Worm (Caenorhabditis elegans) whole organism, L4 larva: Measurements from ENCODE around the gene F13D12.5.

ENCODE experiments used
- F26F4.8 ChIP-seq: fragments of 200-800 bp; sonication (Bioruptor generic); conservative IDR thresholded peaks from 2 replicates; pipeline ENCODE4 v1.3.6; 2022; ENCODE audit warnings: missing genetic modification characterization, missing compliant biosample characterization
- R02D3.7 ChIP-seq: fragments of 150-350 bp; sonication (generic microtip); optimal IDR thresholded peaks from 3 replicates; lab custom pipeline; 2014; ENCODE audit warnings: missing biosample characterization, missing genetic modification characterization
- Y105C5A.15 ChIP-seq: fragments of 200-800 bp; sonication (Bioruptor generic); IDR thresholded peaks from 2 replicates; pipeline ENCODE4 v1.3.6; 2022; ENCODE audit warnings: missing genetic modification characterization, missing compliant biosample characterization
- Y48G9A.11 ChIP-seq: fragments of 200-800 bp; sonication (Bioruptor generic); IDR thresholded peaks from 2 replicates; pipeline ENCODE4 v1.3.6; 2022; ENCODE audit warnings: missing genetic modification reagents, missing genetic modification characterization, missing compliant biosample characterization
- Y75B8A.6 ChIP-seq: fragments of 200-800 bp; sonication (Bioruptor generic); IDR thresholded peaks from 2 replicates; pipeline ENCODE4 v1.3.6; 2022; ENCODE audit warnings: missing genetic modification reagents, missing genetic modification characterization, missing compliant biosample characterization
- aha-1 ChIP-seq: fragments of 150-350 bp; peaks from one replicate; lab custom pipeline; 2014; ENCODE audit warnings: missing biosample characterization, missing genetic modification characterization
- ama-1 ChIP-seq: fragments of 150-350 bp; optimal IDR thresholded peaks from 2 replicates; lab custom pipeline; 2014; ENCODE audit warnings: inconsistent platforms, mixed read lengths
- arid-1 ChIP-seq: fragments of 200-800 bp; sonication (Bioruptor generic); conservative IDR thresholded peaks from 2 replicates; pipeline ENCODE4 v1.3.6; 2022; ENCODE audit warnings: missing genetic modification reagents, missing genetic modification characterization, missing compliant biosample characterization
- attf-4 ChIP-seq: sonication (generic microtip); optimal IDR thresholded peaks from 3 replicates; lab custom pipeline; 2017; ENCODE audit warnings: missing biosample characterization, missing genetic modification characterization
- ceh-28 ChIP-seq: fragments of 150-350 bp; optimal IDR thresholded peaks from 2 replicates; lab custom pipeline; 2014; ENCODE audit warnings: missing biosample characterization, missing genetic modification reagents, missing genetic modification characterization
- ceh-62 ChIP-seq: sonication (generic microtip); optimal IDR thresholded peaks from 2 replicates; lab custom pipeline; 2017; ENCODE audit warnings: missing biosample characterization, missing genetic modification characterization
- ces-1 ChIP-seq: fragments of 150-350 bp; sonication (generic microtip); optimal IDR thresholded peaks from 4 replicates; lab custom pipeline; 2014; ENCODE audit warnings: missing biosample characterization, missing genetic modification reagents, missing genetic modification characterization
- ctbp-1 ChIP-seq: fragments of 200-800 bp; sonication (Bioruptor generic); IDR thresholded peaks from 2 replicates; pipeline ENCODE4 v1.3.6; 2022; ENCODE audit warnings: missing genetic modification reagents, missing genetic modification characterization, missing compliant biosample characterization
- daf-16 ChIP-seq, 3 experiments: sonication (generic microtip); optimal IDR thresholded peaks; 2 replicates each; lab custom pipeline; 2016 to 2017; ENCODE audit warnings: missing genetic modification characterization in 3 of 3, missing genetic modification reagents in 3 of 3, mild to moderate bottlenecking in 2 of 3, missing compliant biosample characterization in 2 of 3, missing biosample characterization in 1 of 3, moderate library complexity in 1 of 3
- dmd-6 ChIP-seq: fragments of 200-800 bp; sonication (Bioruptor generic); IDR thresholded peaks from 2 replicates; pipeline ENCODE4 v1.3.6; 2022; ENCODE audit warnings: missing genetic modification reagents, missing genetic modification characterization, missing compliant biosample characterization
- dve-1 ChIP-seq: sonication (generic microtip); optimal IDR thresholded peaks from 2 replicates; lab custom pipeline; 2017; ENCODE audit warnings: antibody characterized with exemption, mild to moderate bottlenecking, missing genetic modification characterization, missing compliant biosample characterization; ENCODE audit not compliant: insufficient read depth
- hlh-11 ChIP-seq: fragments of 200-800 bp; sonication (Bioruptor generic); optimal IDR thresholded peaks from 2 replicates; lab custom pipeline; 2018; ENCODE audit warnings: mild to moderate bottlenecking, missing genetic modification characterization, missing compliant biosample characterization
- hlh-30 ChIP-seq: sonication (generic microtip); optimal IDR thresholded peaks from 2 replicates; lab custom pipeline; 2017; ENCODE audit warnings: antibody characterized with exemption, mild to moderate bottlenecking, missing genetic modification characterization, missing compliant biosample characterization; ENCODE audit not compliant: insufficient read depth
- hmg-1.1 ChIP-seq: fragments of 200-800 bp; sonication (Bioruptor generic); IDR thresholded peaks from 2 replicates; pipeline ENCODE4 v1.3.6; 2022; ENCODE audit warnings: missing genetic modification reagents, missing genetic modification characterization, missing compliant biosample characterization
- jun-1 ChIP-seq: fragments of 150-350 bp; optimal IDR thresholded peaks from 2 replicates; lab custom pipeline; 2014; ENCODE audit warnings: missing biosample characterization, missing genetic modification reagents, missing genetic modification characterization
- lin-1 ChIP-seq: fragments of 200-800 bp; sonication (Bioruptor generic); IDR thresholded peaks from 2 replicates; pipeline ENCODE4 v1.3.6; 2022; ENCODE audit warnings: missing genetic modification reagents, missing genetic modification characterization, missing compliant biosample characterization
- lin-15B ChIP-seq: fragments of 150-350 bp; sonication (generic microtip); optimal IDR thresholded peaks from 3 replicates; lab custom pipeline; 2014; ENCODE audit warnings: missing biosample characterization, missing genetic modification characterization
- lsy-2 ChIP-seq, 2 experiments: fragments of 150-350 bp in 1 of 2; sonication (generic microtip) in 1 of 2; optimal IDR thresholded peaks; 2 replicates each; lab custom pipeline; 2014 to 2017; ENCODE audit warnings: missing biosample characterization in 2 of 2, missing genetic modification characterization in 2 of 2
- madf-9 ChIP-seq: fragments of 200-800 bp; sonication (Bioruptor generic); conservative IDR thresholded peaks from 2 replicates; pipeline ENCODE4 v1.3.6; 2022; ENCODE audit warnings: missing genetic modification reagents, missing genetic modification characterization, missing compliant biosample characterization
- mdl-1 ChIP-seq, 2 experiments: fragments of 150-350 bp in 1 of 2; sonication (generic microtip) in 1 of 2; optimal IDR thresholded peaks; 2 replicates each; lab custom pipeline; 2014 to 2017; ENCODE audit warnings: missing biosample characterization in 2 of 2, missing genetic modification characterization in 2 of 2
- mep-1 ChIP-seq: fragments of 150-350 bp; sonication (generic microtip); optimal IDR thresholded peaks from 3 replicates; lab custom pipeline; 2014; ENCODE audit warnings: missing biosample characterization, missing genetic modification characterization
- mes-2 ChIP-seq: sonication (generic microtip); optimal IDR thresholded peaks from 2 replicates; lab custom pipeline; 2016; ENCODE audit warnings: missing genotype, mild to moderate bottlenecking, missing genetic modification characterization, missing compliant biosample characterization; ENCODE audit not compliant: poor library complexity, severe bottlenecking
- mxl-3 ChIP-seq: fragments of 200-800 bp; sonication (Bioruptor generic); optimal IDR thresholded peaks from 2 replicates; lab custom pipeline; 2018; ENCODE audit warnings: mild to moderate bottlenecking, missing genetic modification characterization, missing compliant biosample characterization
- nhr-237 ChIP-seq: sonication (generic microtip); optimal IDR thresholded peaks from 2 replicates; lab custom pipeline; 2017; ENCODE audit warnings: missing biosample characterization, missing genetic modification characterization
- nhr-28 ChIP-seq: fragments of 150-350 bp; optimal IDR thresholded peaks from 2 replicates; lab custom pipeline; 2014; ENCODE audit warnings: missing biosample characterization, missing genetic modification characterization
- nhr-48 ChIP-seq: sonication (generic microtip); optimal IDR thresholded peaks from 2 replicates; lab custom pipeline; 2016; ENCODE audit warnings: mild to moderate bottlenecking, missing genetic modification characterization, missing compliant biosample characterization
- php-3 ChIP-seq: fragments of 200-800 bp; sonication (Bioruptor generic); IDR thresholded peaks from 2 replicates; pipeline ENCODE4 v1.3.6; 2022; ENCODE audit warnings: missing genetic modification reagents, missing genetic modification characterization, missing compliant biosample characterization
- pqm-1 ChIP-seq: sonication (generic microtip); optimal IDR thresholded peaks from 2 replicates; lab custom pipeline; 2017; ENCODE audit warnings: missing biosample characterization, missing genetic modification characterization
- rbr-2 ChIP-seq: sonication (generic microtip); optimal IDR thresholded peaks from 2 replicates; lab custom pipeline; 2016; ENCODE audit warnings: missing genotype, missing genetic modification characterization, missing compliant biosample characterization
- set-16 ChIP-seq: fragments of 200-800 bp; sonication (Bioruptor generic); IDR thresholded peaks from 2 replicates; pipeline ENCODE4 v1.3.6; 2022; ENCODE audit warnings: missing genetic modification reagents, missing genetic modification characterization, missing compliant biosample characterization
- snpc-1.2 ChIP-seq: fragments of 200-800 bp; sonication (Bioruptor generic); IDR thresholded peaks from 2 replicates; pipeline ENCODE4 v1.3.6; 2022; ENCODE audit warnings: missing genetic modification reagents, missing genetic modification characterization, missing compliant biosample characterization
- snpc-4 ChIP-seq: fragments of 150-350 bp; optimal IDR thresholded peaks from 2 replicates; lab custom pipeline; 2014; ENCODE audit warnings: missing biosample characterization, missing genetic modification characterization
- spr-1 ChIP-seq: sonication (generic microtip); optimal IDR thresholded peaks from 2 replicates; lab custom pipeline; 2016; ENCODE audit warnings: mild to moderate bottlenecking, missing genetic modification characterization, missing compliant biosample characterization
- tag-97 ChIP-seq: fragments of 200-800 bp; sonication (Bioruptor generic); IDR thresholded peaks from 2 replicates; pipeline ENCODE4 v1.3.6; 2022; ENCODE audit warnings: missing genetic modification characterization, missing compliant biosample characterization
- tra-1 ChIP-seq: fragments of 200-800 bp; sonication (Bioruptor generic); IDR thresholded peaks from 2 replicates; pipeline ENCODE4 v1.3.6; 2022; ENCODE audit warnings: missing genetic modification reagents, missing genetic modification characterization, missing compliant biosample characterization
- unc-130 ChIP-seq: sonication (generic microtip); optimal IDR thresholded peaks from 2 replicates; lab custom pipeline; 2016; ENCODE audit warnings: missing genetic modification reagents, missing genetic modification characterization, missing compliant biosample characterization
- unc-62 ChIP-seq, 3 experiments: fragments of 150-350 bp in 1 of 3; sonication (generic microtip); optimal IDR thresholded peaks in 2 of 3; peaks in 1 of 3; 1 replicate in 1 of 3; 2 replicates in 2 of 3; lab custom pipeline; 2014 to 2017; ENCODE audit warnings: missing biosample characterization in 3 of 3, missing genetic modification characterization in 3 of 3, missing genetic modification reagents in 3 of 3, missing genotype in 1 of 3
- zfp-2 ChIP-seq: sonication (generic microtip); optimal IDR thresholded peaks from 2 replicates; lab custom pipeline; 2016; ENCODE audit warnings: mild to moderate bottlenecking, missing genetic modification characterization, missing compliant biosample characterization
- ztf-7 ChIP-seq: fragments of 150-350 bp; optimal IDR thresholded peaks from 2 replicates; lab custom pipeline; 2014; ENCODE audit warnings: missing biosample characterization, missing genetic modification characterization

The F13D12.5 gene

ce11 chrII:11732513-11732912 lies 5.9 kb downstream of the F13D12.5 start, which contains the start of gene F13D12.8:
F13D12.8 (minus strand) TSS chrII:11732594.
- TF ChIP-seq snpc-4 (tag; lab: Kevin White, UChicago) (no peak), lin-1 (GFP tag; lab: Robert Waterston, UW) (no peak), rbr-2 (tag; lab: Kevin White, UChicago) (no peak), hmg-1.1 (GFP tag; lab: Robert Waterston, UW) (0 out of 2 replicates have a peak, but pooled peaks have one; percentile 19)

ce11 chrII:11733850-11734249 lies 7.2 kb downstream of the F13D12.5 start:
- TF ChIP-seq lin-15B (no peak), ces-1 (GFP tag; lab: Kevin White, UChicago) (no peak), ztf-7 (tag; lab: Kevin White, UChicago) (no peak), Y105C5A.15 (GFP tag; lab: Robert Waterston, UW) (no peak), ama-1 (lab: Kevin White, UChicago) (no peak), tra-1 (GFP tag; lab: Robert Waterston, UW) (no peak), R02D3.7 (tag; lab: Kevin White, UChicago) (no peak), mxl-3 (no peak), Y48G9A.11 (no peak), snpc-1.2 (no peak), F26F4.8 (GFP tag; lab: Robert Waterston, UW) (no peak), unc-130 (GFP tag; lab: Kevin White, UChicago) (no peak), dmd-6 (GFP tag; lab: Robert Waterston, UW) (no peak), hlh-11 (tag; lab: Kevin White, UChicago) (no peak), daf-16 (GFP tag; optimal IDR thresholded peaks at IDR 0.05; lab: Kevin White, UChicago) (no peak), daf-16 (tag; optimal IDR thresholded peaks at IDR 0.05; lab: Kevin White, UChicago) (no peak), tag-97 (no peak), zfp-2 (tag; lab: Kevin White, UChicago) (no peak), php-3 (GFP tag; lab: Robert Waterston, UW) (no peak), ctbp-1 (GFP tag; lab: Robert Waterston, UW) (no peak)
- TF ChIP-seq, all 104 proteins: peak for 0

- no peak for TF ChIP-seq nhr-237 (tag; lab: Kevin White, UChicago)
- no peak for TF ChIP-seq lin-15B
- TF ChIP-seq nhr-28 (tag; lab: Kevin White, UChicago) = peak; percentile 48
- no peak for TF ChIP-seq madf-9 (GFP tag; lab: Robert Waterston, UW)
- peak; percentile 39 for TF ChIP-seq hlh-30 (tag; lab: Kevin White, UChicago)
- no peak for TF ChIP-seq set-16 (GFP tag; lab: Robert Waterston, UW)
- peak; percentile 12 for TF ChIP-seq aha-1 (tag; lab: Kevin White, UChicago)
- TF ChIP-seq Y48G9A.11 = no peak
- TF ChIP-seq mep-1 (tag; lab: Kevin White, UChicago) = peak; percentile 31
- TF ChIP-seq mdl-1 (tag; optimal IDR thresholded peaks at IDR 0.05; lab: Kevin White, UChicago) = peak in 1 of 2 experiments; percentile 18
- peak; percentile 9 for TF ChIP-seq spr-1 (tag; lab: Kevin White, UChicago)
- TF ChIP-seq hlh-11 (tag; lab: Kevin White, UChicago) = peak; percentile 33
- TF ChIP-seq unc-62 (GFP tag; optimal IDR thresholded peaks at IDR 0.05 in 1 of 2; lab: Kevin White, UChicago) = peak in 1 of 2 experiments; percentile 79
- no peak for TF ChIP-seq unc-62 (tag; optimal IDR thresholded peaks at IDR 0.05; lab: Kevin White, UChicago)
- no peak for TF ChIP-seq attf-4 (tag; lab: Kevin White, UChicago)
- TF ChIP-seq mxl-3 = peak; percentile 49
- TF ChIP-seq lsy-2 (tag; optimal IDR thresholded peaks at IDR 0.05; lab: Kevin White, UChicago) = peak in 1 of 2 experiments; percentile 32
Observed at ce11 chrII:11737347-11737746, 10.7 kb downstream of the F13D12.5 start.

- TF ChIP-seq jun-1 (tag; lab: Kevin White, UChicago) = no peak
- TF ChIP-seq hlh-11 (tag; lab: Kevin White, UChicago) = peak; percentile 59
- TF ChIP-seq Y75B8A.6 (GFP tag; lab: Robert Waterston, UW) = no peak
- peak; percentile 68 for TF ChIP-seq pqm-1 (tag; lab: Kevin White, UChicago)
- TF ChIP-seq spr-1 (tag; lab: Kevin White, UChicago) = no peak
- TF ChIP-seq set-16 (GFP tag; lab: Robert Waterston, UW) = no peak
- TF ChIP-seq dmd-6 (GFP tag; lab: Robert Waterston, UW) = peak; percentile 78
- no peak for TF ChIP-seq arid-1 (GFP tag; lab: Robert Waterston, UW)
- TF ChIP-seq tra-1 (GFP tag; lab: Robert Waterston, UW) = peak; percentile 9; the same call in 1 of the 2 replicates
- peak in 1 of 2 experiments; percentile 1 for TF ChIP-seq unc-62 (GFP tag; optimal IDR thresholded peaks at IDR 0.05 in 1 of 2; lab: Kevin White, UChicago)
- no peak for TF ChIP-seq unc-62 (tag; optimal IDR thresholded peaks at IDR 0.05; lab: Kevin White, UChicago)
- TF ChIP-seq mes-2 = peak; percentile 16
- no peak for TF ChIP-seq ceh-62 (tag; lab: Kevin White, UChicago)
- TF ChIP-seq dve-1 (tag; lab: Kevin White, UChicago) = peak; percentile 38
- peak; percentile 21 for TF ChIP-seq nhr-48
- peak; percentile 74 for TF ChIP-seq nhr-28 (tag; lab: Kevin White, UChicago)
- peak; percentile 41 for TF ChIP-seq aha-1 (tag; lab: Kevin White, UChicago)
- TF ChIP-seq R02D3.7 (tag; lab: Kevin White, UChicago) = no peak
- TF ChIP-seq ceh-28 (tag; lab: Kevin White, UChicago) = no peak
- TF ChIP-seq, all 104 proteins: peak for 10
Observed at ce11 chrII:11739199-11739598, 12.6 kb downstream of the F13D12.5 start, which contains the start of gene ctsa-1.2. ctsa-1.2 (plus strand) TSS chrII:11739358.
